Worm (Caenorhabditis elegans) whole organism, L4/young adult: ENCODE measurements around the gene ppgn-1.

ENCODE experiments used
- W03F9.2 ChIP-seq: fragments of 150-350 bp; optimal IDR thresholded peaks from 2 replicates; lab custom pipeline; 2014; ENCODE audit warnings: missing biosample characterization, missing genetic modification characterization
- dao-5 ChIP-seq: sonication (generic microtip); optimal IDR thresholded peaks from 2 replicates; lab custom pipeline; 2016; ENCODE audit warnings: missing genotype, missing genetic modification characterization, moderate library complexity, missing compliant biosample characterization
- him-1 ChIP-seq: sonication (generic microtip); optimal IDR thresholded peaks from 2 replicates; lab custom pipeline; 2016; ENCODE audit warnings: missing genotype, missing genetic modification reagents, missing genetic modification characterization, missing compliant biosample characterization

Gene ppgn-1

ce11 chrIV:2296639-2297038 is 52.1 kb downstream of the ppgn-1 start:
- TF ChIP-seq W03F9.2 (tag; lab: Kevin White, UChicago) (no peak), him-1 (tag; lab: Kevin White, UChicago) (no peak), dao-5 (tag; lab: Kevin White, UChicago) (no peak)

ce11 chrIV:2292119-2292518 is 56.6 kb downstream of the ppgn-1 start:
- TF ChIP-seq W03F9.2 (tag; lab: Kevin White, UChicago): no peak
- TF ChIP-seq dao-5 (tag; lab: Kevin White, UChicago): no peak
- no peak for TF ChIP-seq him-1 (tag; lab: Kevin White, UChicago)

ce11 chrIV:2284462-2285047 is 64.2 kb downstream of the ppgn-1 start:
- TF ChIP-seq dao-5 (tag; lab: Kevin White, UChicago) (no peak), him-1 (tag; lab: Kevin White, UChicago) (no peak), W03F9.2 (tag; lab: Kevin White, UChicago) (no peak)
